Worm (Caenorhabditis elegans) whole organism, L3 larva: ENCODE measurements around the gene sto-5.
A peak's percentile ranks its signal among the peaks of the same experiment; 100 is the strongest.

Experiments
- R02D3.7 ChIP-seq: fragments of 150-350 bp; optimal IDR thresholded peaks from 2 replicates; lab custom pipeline; 2014; ENCODE audit warnings: missing biosample characterization, missing genetic modification characterization
- aly-2 ChIP-seq: fragments of 150-350 bp; optimal IDR thresholded peaks from 2 replicates; lab custom pipeline; 2014; ENCODE audit warnings: missing biosample characterization, missing genetic modification characterization
- ceh-28 ChIP-seq: fragments of 150-350 bp; optimal IDR thresholded peaks from 2 replicates; lab custom pipeline; 2014; ENCODE audit warnings: missing biosample characterization, missing genetic modification reagents, missing genetic modification characterization
- ceh-9 ChIP-seq: sonication (generic microtip); optimal IDR thresholded peaks from 2 replicates; lab custom pipeline; 2018; ENCODE audit warnings: missing biosample characterization, missing genetic modification characterization
- daf-12 ChIP-seq: fragments of 150-350 bp; optimal IDR thresholded peaks from 2 replicates; lab custom pipeline; 2014; ENCODE audit warnings: missing biosample characterization, missing genetic modification reagents, missing genetic modification characterization
- egl-27 ChIP-seq: sonication (generic microtip); optimal IDR thresholded peaks from 4 replicates; lab custom pipeline; 2017; ENCODE audit warnings: missing biosample characterization, missing genetic modification reagents, missing genetic modification characterization
- egl-5 ChIP-seq: fragments of 150-350 bp; optimal IDR thresholded peaks from 2 replicates; lab custom pipeline; 2017; ENCODE audit warnings: missing biosample characterization, missing genetic modification reagents, missing genetic modification characterization, inconsistent platforms
- elt-2 ChIP-seq: sonication (generic microtip); optimal IDR thresholded peaks from 2 replicates; lab custom pipeline; 2016; ENCODE audit warnings: missing genetic modification reagents, mild to moderate bottlenecking, missing genetic modification characterization, missing compliant biosample characterization
- elt-3 ChIP-seq, 3 experiments: fragments of 150-350 bp in 1 of 3; sonication (generic microtip) in 2 of 3; optimal IDR thresholded peaks; 2 replicates in 2 of 3; 4 replicates in 1 of 3; lab custom pipeline; 2014 to 2017; ENCODE audit warnings: missing biosample characterization in 3 of 3, missing genetic modification characterization in 3 of 3
- fkh-10 ChIP-seq: sonication (generic microtip); optimal IDR thresholded peaks from 2 replicates; lab custom pipeline; 2017; ENCODE audit warnings: missing biosample characterization, missing genetic modification reagents, missing genetic modification characterization
- fkh-2 ChIP-seq: fragments of 150-350 bp; optimal IDR thresholded peaks from 2 replicates; lab custom pipeline; 2014; ENCODE audit warnings: missing biosample characterization, missing genetic modification reagents, missing genetic modification characterization
- fos-1 ChIP-seq: fragments of 150-350 bp; optimal IDR thresholded peaks from 2 replicates; lab custom pipeline; 2014; ENCODE audit warnings: missing biosample characterization, missing genetic modification characterization
- hmg-11 ChIP-seq: sonication (generic microtip); optimal IDR thresholded peaks from 2 replicates; lab custom pipeline; 2016; ENCODE audit warnings: missing genetic modification characterization, missing compliant biosample characterization
- lin-39 ChIP-seq: fragments of 150-350 bp; optimal IDR thresholded peaks from 2 replicates; lab custom pipeline; 2018; ENCODE audit warnings: missing biosample characterization, missing genetic modification reagents, missing genetic modification characterization
- lsy-12 ChIP-seq: sonication (generic microtip); optimal IDR thresholded peaks from 2 replicates; lab custom pipeline; 2016; ENCODE audit warnings: mild to moderate bottlenecking, missing genetic modification characterization, missing compliant biosample characterization
- mdl-1 ChIP-seq: fragments of 150-350 bp; optimal IDR thresholded peaks from 2 replicates; lab custom pipeline; 2014; ENCODE audit warnings: missing biosample characterization, missing genetic modification characterization
- mml-1 ChIP-seq: fragments of 150-350 bp; sonication (generic microtip); optimal IDR thresholded peaks from 3 replicates; lab custom pipeline; 2014; ENCODE audit warnings: missing biosample characterization, missing genetic modification characterization
- nhr-11 ChIP-seq: fragments of 150-350 bp; optimal IDR thresholded peaks from 2 replicates; lab custom pipeline; 2014; ENCODE audit warnings: missing biosample characterization, missing genetic modification characterization
- nhr-12 ChIP-seq: fragments of 150-350 bp; optimal IDR thresholded peaks from 2 replicates; lab custom pipeline; 2014; ENCODE audit warnings: missing biosample characterization, missing genetic modification characterization
- nhr-23 ChIP-seq: fragments of 150-350 bp; optimal IDR thresholded peaks from 2 replicates; lab custom pipeline; 2014; ENCODE audit warnings: missing biosample characterization, missing genetic modification reagents, missing genetic modification characterization
- nhr-237 ChIP-seq: fragments of 150-350 bp; optimal IDR thresholded peaks from 2 replicates; lab custom pipeline; 2014; ENCODE audit warnings: missing biosample characterization, missing genetic modification characterization
- nhr-25 ChIP-seq: sonication (generic microtip); optimal IDR thresholded peaks from 2 replicates; lab custom pipeline; 2017; ENCODE audit warnings: missing biosample characterization, missing genetic modification characterization
- nhr-28 ChIP-seq: fragments of 150-350 bp; optimal IDR thresholded peaks from 2 replicates; lab custom pipeline; 2014; ENCODE audit warnings: missing biosample characterization, missing genetic modification characterization
- nhr-43 ChIP-seq: sonication (generic microtip); optimal IDR thresholded peaks from 2 replicates; lab custom pipeline; 2016; ENCODE audit warnings: mild to moderate bottlenecking, missing genetic modification characterization, missing compliant biosample characterization; ENCODE audit not compliant: poor library complexity, severe bottlenecking
- nhr-67 ChIP-seq: fragments of 150-350 bp; optimal IDR thresholded peaks from 2 replicates; lab custom pipeline; 2014; ENCODE audit warnings: missing biosample characterization, missing genetic modification characterization
- nhr-76 ChIP-seq: fragments of 150-350 bp; sonication (generic microtip); optimal IDR thresholded peaks from 5 replicates; lab custom pipeline; 2014; ENCODE audit warnings: missing biosample characterization, missing genetic modification characterization
- pha-4 ChIP-seq: fragments of 150-350 bp; optimal IDR thresholded peaks from 2 replicates; lab custom pipeline; 2014; ENCODE audit warnings: missing biosample characterization, missing genetic modification reagents, missing genetic modification characterization
- pqm-1 ChIP-seq: fragments of 150-350 bp; optimal IDR thresholded peaks from 2 replicates; lab custom pipeline; 2017; ENCODE audit warnings: missing biosample characterization, missing genetic modification characterization, inconsistent platforms
- sea-2 ChIP-seq: fragments of 150-350 bp; sonication (generic microtip); optimal IDR thresholded peaks from 4 replicates; lab custom pipeline; 2014; ENCODE audit warnings: missing biosample characterization, missing genetic modification reagents, missing genetic modification characterization
- skn-1 ChIP-seq: fragments of 150-350 bp; optimal IDR thresholded peaks from 2 replicates; lab custom pipeline; 2014; ENCODE audit warnings: missing biosample characterization, missing genetic modification characterization
- tbx-2 ChIP-seq: sonication (generic microtip); optimal IDR thresholded peaks from 2 replicates; lab custom pipeline; 2016; ENCODE audit warnings: mild to moderate bottlenecking, missing genetic modification characterization, missing compliant biosample characterization
- ztf-4 ChIP-seq: fragments of 150-350 bp; optimal IDR thresholded peaks from 2 replicates; lab custom pipeline; 2014; ENCODE audit warnings: missing biosample characterization, missing genetic modification characterization

The sto-5 gene

DNA sequence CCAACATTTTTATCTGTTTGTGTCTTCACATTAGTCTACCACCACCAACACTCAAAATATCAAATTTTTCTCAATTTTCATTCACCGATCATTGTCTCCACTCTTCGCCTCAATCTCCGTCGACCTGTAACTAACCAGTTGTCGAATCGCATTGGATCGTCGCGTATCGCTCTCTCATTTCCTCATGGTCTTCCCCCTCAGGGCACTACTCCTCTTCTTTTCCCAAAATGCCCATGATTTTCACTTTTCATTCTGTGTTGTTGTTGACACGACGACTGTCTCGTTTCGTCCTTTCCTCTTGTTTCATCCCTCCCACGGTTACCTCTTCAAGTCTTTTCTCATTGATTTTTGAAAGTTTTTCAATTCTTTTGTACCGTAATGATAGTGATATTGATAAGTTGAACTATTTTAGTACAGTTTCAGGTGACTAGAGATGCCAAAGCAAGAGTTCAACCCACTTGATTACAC, 39.2 kb downstream of the sto-5 start, which contains the start of gene T01C8.2:
T01C8.2 (plus strand) TSS at position 418 of the 468 bp plus-strand sequence.
- TF ChIP-seq nhr-28 (tag; lab: Kevin White, UChicago) (no peak), nhr-23 (peak; percentile 64), nhr-43 (peak; percentile 21), nhr-25 (tag; lab: Kevin White, UChicago) (peak; percentile 91), lsy-12 (no peak)

DNA sequence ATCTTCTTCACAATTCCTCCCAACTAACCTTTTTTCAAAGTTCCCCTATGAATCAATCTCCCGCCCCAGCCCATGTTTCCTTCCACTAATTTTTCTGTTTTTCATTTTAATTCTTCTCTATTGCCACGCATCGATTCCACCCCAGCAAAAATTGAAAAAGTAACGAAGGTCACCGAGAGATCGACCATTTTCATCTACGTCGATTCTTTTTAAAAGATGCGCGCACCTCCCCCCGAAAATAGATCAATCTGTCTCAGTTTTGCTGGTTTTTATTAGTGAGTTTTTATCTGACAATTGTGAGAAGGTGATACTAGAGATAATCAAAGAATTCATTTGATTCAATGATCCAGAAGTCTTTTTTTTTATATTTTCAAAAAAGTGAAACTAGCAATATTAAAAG, 41.2 kb downstream of the sto-5 start:
- TF ChIP-seq fkh-10 (GFP tag; lab: Kevin White, UChicago) (no peak), nhr-25 (tag; lab: Kevin White, UChicago) (peak; percentile 13), nhr-237 (tag; lab: Kevin White, UChicago) (no peak), nhr-23 (peak; percentile 22), ztf-4 (tag; lab: Kevin White, UChicago) (no peak), elt-2 (no peak), nhr-43 (no peak), skn-1 (tag; lab: Kevin White, UChicago) (no peak), mml-1 (tag; lab: Kevin White, UChicago) (no peak), pqm-1 (no peak), elt-3 (tag; optimal IDR thresholded peaks at IDR 0.05; lab: Kevin White, UChicago) (no peak), pha-4 (tag; lab: Kevin White, UChicago) (no peak), fkh-2 (tag; lab: Kevin White, UChicago) (no peak), fos-1 (no peak), nhr-67 (tag; lab: Kevin White, UChicago) (no peak), egl-27 (no peak)
- TF ChIP-seq, all 47 proteins: peak for 2

DNA sequence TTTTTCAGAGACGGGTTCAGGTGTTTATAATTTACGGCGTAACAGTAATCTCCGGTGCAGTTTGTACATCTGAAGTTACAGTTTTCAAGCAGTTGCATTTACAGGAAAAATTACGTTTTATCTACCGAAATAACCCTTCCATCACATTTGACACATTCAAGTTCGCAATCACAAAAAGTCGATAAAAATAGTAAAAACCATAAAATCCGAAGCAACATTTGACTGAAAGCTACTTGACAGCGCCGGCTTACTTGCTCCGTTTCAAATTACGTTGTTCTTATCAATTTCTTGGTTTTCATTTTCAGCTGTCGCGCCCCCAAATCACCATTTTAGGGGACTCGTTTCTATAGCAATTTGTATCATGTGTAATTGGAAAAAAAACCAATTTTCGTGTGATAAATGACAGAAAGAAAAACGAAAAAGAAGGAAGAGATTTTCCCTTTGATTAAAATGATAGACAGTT, 42.4 kb downstream of the sto-5 start, which contains the start of gene T01C8.3:
T01C8.3 (minus strand) TSS at position 413 of the 463 bp plus-strand sequence.
- TF ChIP-seq ceh-28 (tag; lab: Kevin White, UChicago) = no peak
- TF ChIP-seq mdl-1 (tag; lab: Kevin White, UChicago) = no peak
- no peak for TF ChIP-seq ceh-9 (tag; lab: Kevin White, UChicago)
- TF ChIP-seq mml-1 (tag; lab: Kevin White, UChicago) = no peak
- no peak for TF ChIP-seq hmg-11 (tag; lab: Kevin White, UChicago)
- TF ChIP-seq nhr-11 = no peak
- no peak for TF ChIP-seq R02D3.7 (tag; lab: Kevin White, UChicago)
- TF ChIP-seq tbx-2 (tag; lab: Kevin White, UChicago) = no peak
- TF ChIP-seq, all 47 proteins: peak for 0

DNA sequence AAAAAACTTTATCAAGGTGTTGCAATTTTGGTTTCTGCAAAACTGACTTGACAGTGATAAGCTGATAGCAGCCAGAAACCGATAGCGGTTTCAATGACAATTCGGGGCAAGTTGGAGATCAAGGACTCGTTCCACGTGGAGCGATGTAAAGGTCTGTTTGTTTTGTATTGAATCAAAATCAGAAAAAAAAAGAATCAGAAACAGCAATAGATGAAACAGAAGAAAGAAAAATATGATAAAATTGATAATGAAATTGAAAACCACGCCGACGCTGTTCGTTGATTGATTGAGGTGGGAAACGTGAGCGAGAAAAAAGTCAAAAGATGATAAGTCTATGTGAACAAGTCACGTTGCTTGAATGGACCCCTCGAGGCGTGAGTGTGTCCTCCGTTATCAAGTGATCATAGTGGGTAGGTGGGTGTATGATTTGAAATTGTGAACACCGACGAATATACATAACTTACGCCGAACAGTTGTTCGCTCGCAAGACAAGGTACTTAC, 49.9 kb downstream of the sto-5 start:
- peak; percentile 21 for TF ChIP-seq mdl-1 (tag; lab: Kevin White, UChicago)
- TF ChIP-seq elt-3 (tag; optimal IDR thresholded peaks at IDR 0.05; lab: Kevin White, UChicago) = peak in 2 of 3 experiments; percentile 4 to 53
- TF ChIP-seq skn-1 (tag; lab: Kevin White, UChicago) = no peak
- no peak for TF ChIP-seq egl-27
- TF ChIP-seq nhr-43 = peak; percentile 71
- TF ChIP-seq ceh-28 (tag; lab: Kevin White, UChicago) = no peak
- no peak for TF ChIP-seq sea-2 (GFP tag; lab: Kevin White, UChicago)
- no peak for TF ChIP-seq nhr-28 (tag; lab: Kevin White, UChicago)
- peak; percentile 3 for TF ChIP-seq lin-39 (tag; lab: Kevin White, UChicago)
- no peak for TF ChIP-seq aly-2 (tag; lab: Kevin White, UChicago)
- TF ChIP-seq nhr-12 (tag; lab: Kevin White, UChicago) = no peak
- TF ChIP-seq daf-12 (tag; lab: Kevin White, UChicago) = no peak
- peak; percentile 89 for TF ChIP-seq elt-2
- TF ChIP-seq nhr-25 (tag; lab: Kevin White, UChicago) = peak; percentile 26
- TF ChIP-seq pqm-1 = no peak

DNA sequence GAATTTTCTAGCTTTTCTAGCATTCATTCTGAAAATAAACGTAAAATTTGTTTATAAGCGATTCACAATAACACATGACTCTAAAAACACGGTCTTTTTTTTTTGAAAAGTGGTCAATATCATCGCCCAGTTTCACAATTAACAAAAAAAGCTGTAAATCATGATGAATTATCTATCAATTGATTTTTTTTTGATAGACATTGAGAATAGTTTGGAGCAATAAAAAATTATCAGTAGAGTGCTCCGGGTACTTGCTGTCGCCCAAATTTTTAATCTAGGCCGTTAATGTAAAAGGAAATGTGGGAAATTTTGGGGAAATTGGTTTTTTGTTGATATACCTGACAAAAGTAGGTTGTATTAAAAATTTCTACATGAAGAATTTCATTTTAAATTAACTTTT, 51.8 kb downstream of the sto-5 start:
- TF ChIP-seq elt-2 = peak; percentile 5
- no peak for TF ChIP-seq pqm-1

DNA sequence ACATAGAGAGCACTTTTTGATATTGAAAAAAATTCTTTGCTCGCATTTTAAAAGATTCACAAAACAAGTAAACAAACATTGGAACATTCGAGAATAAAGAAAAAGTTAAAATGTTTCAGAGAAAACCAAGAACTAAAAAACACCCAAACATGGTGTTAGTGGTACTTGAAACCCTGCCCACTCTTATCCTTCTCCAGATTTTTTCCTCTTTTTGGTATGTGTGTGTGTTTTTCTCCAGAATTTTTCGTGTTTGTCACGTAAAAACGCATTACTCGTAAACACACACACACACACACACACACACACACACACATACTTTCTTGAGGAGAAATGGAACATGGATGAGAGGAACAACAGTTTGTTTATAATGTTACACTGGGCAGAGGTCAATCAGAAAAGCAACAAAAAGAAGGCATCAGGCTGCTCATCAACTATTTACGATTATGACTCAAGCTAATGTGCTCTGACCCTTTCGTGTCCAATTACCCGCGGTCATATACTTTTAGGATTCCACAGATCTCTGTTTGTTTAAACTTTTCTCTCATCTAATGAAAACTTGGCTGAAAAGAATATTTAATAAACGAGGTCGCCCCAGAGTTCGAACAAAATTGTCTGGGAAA, 53.0 kb downstream of the sto-5 start:
- TF ChIP-seq ceh-28 (tag; lab: Kevin White, UChicago) (no peak), nhr-23 (no peak), nhr-76 (no peak), nhr-12 (tag; lab: Kevin White, UChicago) (no peak), egl-5 (tag; lab: Kevin White, UChicago) (peak; percentile 86), pha-4 (tag; lab: Kevin White, UChicago) (peak; percentile 50)
